Fruit fly (Drosophila melanogaster) whole organism, pupa: ENCODE measurements around the gene ben.

Experiments
- CG10348 ChIP-seq: fragments of 200-800 bp; sonication (Bioruptor generic); IDR thresholded peaks from 2 replicates; pipeline ENCODE4 v1.3.6; 2022; ENCODE audit warnings: missing biosample characterization, missing genetic modification characterization
- CG12605 ChIP-seq: fragments of 200-800 bp; sonication (Bioruptor generic); IDR thresholded peaks from 2 replicates; pipeline ENCODE4 v1.3.6; 2022; ENCODE audit warnings: missing biosample characterization, missing genetic modification characterization
- CG13204 ChIP-seq: fragments of 200-800 bp; sonication (Bioruptor generic); optimal IDR thresholded peaks from 2 replicates; lab custom pipeline; 2018; ENCODE audit warnings: missing biosample characterization, mild to moderate bottlenecking, missing genetic modification characterization, moderate library complexity
- CG14655 ChIP-seq: fragments of 200-800 bp; sonication (Bioruptor generic); optimal IDR thresholded peaks from 3 replicates; lab custom pipeline; 2017; ENCODE audit warnings: mild to moderate bottlenecking, missing biosample characterization, missing genetic modification reagents, missing genetic modification characterization
- CG15710 ChIP-seq: fragments of 200-800 bp; sonication (Bioruptor generic); optimal IDR thresholded peaks from 2 replicates; lab custom pipeline; 2018; ENCODE audit warnings: missing biosample characterization, mild to moderate bottlenecking, missing genetic modification characterization, moderate library complexity
- CG17806 ChIP-seq: fragments of 200-800 bp; sonication (Bioruptor generic); optimal IDR thresholded peaks from 2 replicates; lab custom pipeline; 2018; ENCODE audit warnings: missing biosample characterization, mild to moderate bottlenecking, missing genetic modification characterization, moderate library complexity
- CG32121 ChIP-seq: fragments of 200-800 bp; sonication (Bioruptor generic); IDR thresholded peaks from 2 replicates; pipeline ENCODE4 v1.3.6; 2022; ENCODE audit warnings: missing biosample characterization, missing genetic modification characterization
- CG34367 ChIP-seq: fragments of 200-800 bp; sonication (Bioruptor generic); optimal IDR thresholded peaks from 2 replicates; lab custom pipeline; 2018; ENCODE audit warnings: missing biosample characterization, mild to moderate bottlenecking, missing genetic modification characterization
- CG4496 ChIP-seq: fragments of 200-800 bp; sonication (Bioruptor generic); IDR thresholded peaks from 3 replicates; pipeline ENCODE4 v1.3.6; 2022; ENCODE audit warnings: missing biosample characterization, missing genetic modification characterization
- CG8159 ChIP-seq: fragments of 200-800 bp; sonication (Bioruptor generic); optimal IDR thresholded peaks from 3 replicates; lab custom pipeline; 2018; ENCODE audit warnings: missing biosample characterization, mild to moderate bottlenecking, missing genetic modification characterization, moderate library complexity
- CG8301 ChIP-seq: fragments of 200-800 bp; sonication (Bioruptor generic); optimal IDR thresholded peaks from 2 replicates; lab custom pipeline; 2018; ENCODE audit warnings: missing biosample characterization, mild to moderate bottlenecking, missing genetic modification characterization
- CG9948 ChIP-seq: fragments of 200-800 bp; sonication (Bioruptor generic); optimal IDR thresholded peaks from 2 replicates; lab custom pipeline; 2018; ENCODE audit warnings: missing biosample characterization, mild to moderate bottlenecking, missing genetic modification characterization, moderate library complexity
- D1 ChIP-seq: fragments of 200-800 bp; sonication (Bioruptor generic); optimal IDR thresholded peaks from 2 replicates; lab custom pipeline; 2018; ENCODE audit warnings: missing biosample characterization, mild to moderate bottlenecking, missing genetic modification characterization, moderate library complexity
- EcR ChIP-seq: fragments of 200-800 bp; sonication (Bioruptor generic); optimal IDR thresholded peaks from 3 replicates; lab custom pipeline; 2019; ENCODE audit warnings: missing biosample characterization, missing genetic modification characterization, mild to moderate bottlenecking, moderate library complexity, missing genetic modification reagents
- Ets98B ChIP-seq: fragments of 200-800 bp; sonication (Bioruptor generic); IDR thresholded peaks from 2 replicates; pipeline ENCODE4 v1.3.6; 2022; ENCODE audit warnings: missing biosample characterization, missing genetic modification characterization
- Pif1A ChIP-seq: fragments of 200-800 bp; sonication (Bioruptor generic); optimal IDR thresholded peaks from 3 replicates; lab custom pipeline; 2016; ENCODE audit warnings: missing biosample characterization, missing genetic modification characterization
- Pif1B ChIP-seq: fragments of 200-800 bp; sonication (Bioruptor generic); optimal IDR thresholded peaks from 3 replicates; lab custom pipeline; 2016; ENCODE audit warnings: missing biosample characterization, missing genetic modification characterization
- Snoo ChIP-seq: fragments of 200-800 bp; sonication (Bioruptor generic); optimal IDR thresholded peaks from 3 replicates; lab custom pipeline; 2017; ENCODE audit warnings: missing biosample characterization, mild to moderate bottlenecking, missing genetic modification characterization, inconsistent platforms
- fd96Ca ChIP-seq: fragments of 200-800 bp; sonication (Bioruptor generic); IDR thresholded peaks from 3 replicates; pipeline ENCODE4 v1.3.6; 2022; ENCODE audit warnings: missing biosample characterization, missing genetic modification characterization
- gl ChIP-seq: fragments of 200-800 bp; sonication (Bioruptor generic); optimal IDR thresholded peaks from 2 replicates; lab custom pipeline; 2018; ENCODE audit warnings: missing biosample characterization, mild to moderate bottlenecking, missing genetic modification characterization
- rn ChIP-seq: fragments of 200-800 bp; sonication (Bioruptor generic); IDR thresholded peaks from 2 replicates; pipeline ENCODE4 v1.3.6; 2022; ENCODE audit warnings: missing biosample characterization, missing genetic modification characterization

ben gene

dm6 chrX:13954286-13954685 is 41.9 kb upstream of the ben start:
- no peak for TF ChIP-seq CG12605
- no peak for TF ChIP-seq Pif1B (GFP tag; lab: Kevin White, UChicago)
- no peak for TF ChIP-seq CG17806
- TF ChIP-seq CG34367 (tag; lab: Kevin White, UChicago), result no peak
- no peak for TF ChIP-seq EcR (GFP tag; lab: Kevin White, UChicago)
- TF ChIP-seq CG8301 (tag; lab: Kevin White, UChicago), result no peak
- TF ChIP-seq Snoo, result no peak
- TF ChIP-seq gl (tag; lab: Kevin White, UChicago), result no peak
- TF ChIP-seq D1 (tag; lab: Kevin White, UChicago), result no peak
- TF ChIP-seq CG14655 (GFP tag; lab: Kevin White, UChicago), result no peak
- TF ChIP-seq, all 21 proteins: peak for 0

dm6 chrX:13954936-13955335 is 41.2 kb upstream of the ben start, which contains the start of gene CG11068:
TSS of gene CG11068 (plus strand) at chrX:13955236.
- TF ChIP-seq D1 (tag; lab: Kevin White, UChicago), result no peak
- TF ChIP-seq CG8159 (tag; lab: Kevin White, UChicago), result no peak
- TF ChIP-seq CG17806, result no peak
- TF ChIP-seq CG4496 (GFP tag; lab: Robert Waterston, UW), result no peak
- TF ChIP-seq CG9948, result no peak
- no peak for TF ChIP-seq CG32121 (GFP tag; lab: Robert Waterston, UW)
- no peak for TF ChIP-seq CG12605
- TF ChIP-seq Ets98B (GFP tag; lab: Robert Waterston, UW), result no peak
- TF ChIP-seq Pif1B (GFP tag; lab: Kevin White, UChicago), result no peak
- TF ChIP-seq CG10348 (GFP tag; lab: Robert Waterston, UW), result no peak
- TF ChIP-seq CG13204 (GFP tag; lab: Kevin White, UChicago), result no peak
- TF ChIP-seq CG14655 (GFP tag; lab: Kevin White, UChicago), result no peak
- no peak for TF ChIP-seq EcR (GFP tag; lab: Kevin White, UChicago)
- TF ChIP-seq Pif1A (GFP tag; lab: Kevin White, UChicago), result no peak
- no peak for TF ChIP-seq rn (GFP tag; lab: Robert Waterston, UW)
- TF ChIP-seq CG15710 (tag; lab: Kevin White, UChicago), result no peak
- TF ChIP-seq gl (tag; lab: Kevin White, UChicago), result no peak
- TF ChIP-seq fd96Ca, result no peak
- TF ChIP-seq CG34367 (tag; lab: Kevin White, UChicago), result no peak
- TF ChIP-seq Snoo, result no peak
- TF ChIP-seq, all 21 proteins: peak for 0

dm6 chrX:13964822-13965221 is 31.3 kb upstream of the ben start:
- TF ChIP-seq CG4496 (GFP tag; lab: Robert Waterston, UW), result no peak
- TF ChIP-seq D1 (tag; lab: Kevin White, UChicago), result no peak
- TF ChIP-seq Ets98B (GFP tag; lab: Robert Waterston, UW), result no peak
- TF ChIP-seq CG9948, result no peak
- no peak for TF ChIP-seq CG14655 (GFP tag; lab: Kevin White, UChicago)
- no peak for TF ChIP-seq CG8301 (tag; lab: Kevin White, UChicago)
- no peak for TF ChIP-seq Snoo
- no peak for TF ChIP-seq fd96Ca
- no peak for TF ChIP-seq EcR (GFP tag; lab: Kevin White, UChicago)
- no peak for TF ChIP-seq CG8159 (tag; lab: Kevin White, UChicago)
- no peak for TF ChIP-seq CG13204 (GFP tag; lab: Kevin White, UChicago)
- TF ChIP-seq, all 21 proteins: peak for 0

- TF ChIP-seq D1 (tag; lab: Kevin White, UChicago) (no peak), CG15710 (tag; lab: Kevin White, UChicago) (peak; percentile 58), rn (GFP tag; lab: Robert Waterston, UW) (no peak), fd96Ca (0 out of 3 replicates have a peak, but pooled peaks have one; percentile 48), EcR (GFP tag; lab: Kevin White, UChicago) (no peak), CG8301 (tag; lab: Kevin White, UChicago) (peak; percentile 28), gl (tag; lab: Kevin White, UChicago) (no peak), CG32121 (GFP tag; lab: Robert Waterston, UW) (peak; percentile 58), CG10348 (GFP tag; lab: Robert Waterston, UW) (no peak), CG4496 (GFP tag; lab: Robert Waterston, UW) (0 out of 3 replicates have a peak, but pooled peaks have one; percentile 12), Pif1A (GFP tag; lab: Kevin White, UChicago) (peak; percentile 50), CG34367 (tag; lab: Kevin White, UChicago) (peak; percentile 28), Ets98B (GFP tag; lab: Robert Waterston, UW) (peak; percentile 46), CG9948 (peak; percentile 52), Pif1B (GFP tag; lab: Kevin White, UChicago) (peak; percentile 33), CG12605 (0 out of 2 replicates have a peak, but pooled peaks have one; percentile 35), CG14655 (GFP tag; lab: Kevin White, UChicago) (peak; percentile 52), CG13204 (GFP tag; lab: Kevin White, UChicago) (no peak), Snoo (peak; percentile 35), CG17806 (peak; percentile 52), CG8159 (tag; lab: Kevin White, UChicago) (peak; percentile 66)
These were observed 23.6 kb upstream of the ben start for dm6 chrX:13972402-13972994.

dm6 chrX:13980271-13980670 is 15.9 kb upstream of the ben start:
- TF ChIP-seq CG13204 (GFP tag; lab: Kevin White, UChicago), result no peak
- TF ChIP-seq CG8159 (tag; lab: Kevin White, UChicago), result no peak
- TF ChIP-seq Pif1A (GFP tag; lab: Kevin White, UChicago), result peak; percentile 40
- TF ChIP-seq gl (tag; lab: Kevin White, UChicago), result no peak
- TF ChIP-seq CG15710 (tag; lab: Kevin White, UChicago), result no peak
- no peak for TF ChIP-seq Snoo
- TF ChIP-seq, all 21 proteins: peak for 1
